Fruit fly (Drosophila melanogaster): ENCODE data around the gene Doc3.

Doc3 gene

DNA sequence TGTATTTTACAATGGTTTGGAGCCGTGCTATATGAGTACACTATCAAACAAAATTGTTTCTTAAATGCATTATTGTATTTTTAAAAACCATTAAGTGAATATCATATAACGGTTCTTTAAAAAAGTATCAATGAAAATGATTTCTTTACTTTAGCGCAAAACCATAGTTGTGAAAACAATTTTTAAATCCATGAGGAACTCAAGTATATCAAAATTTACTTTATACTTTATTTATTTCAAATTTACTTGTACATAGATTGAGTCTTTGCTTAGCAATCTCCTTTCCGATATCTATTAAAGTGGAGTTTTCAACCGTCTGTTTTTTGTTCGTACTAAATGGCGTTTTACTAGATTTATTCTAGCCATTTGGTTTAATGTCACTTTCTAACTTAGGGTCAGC is 42.1 kb downstream of the Doc3 start, which contains the start of gene Argk2:
Gene Argk2, plus strand, starts transcription at position 378 of the 400 bp plus-strand sequence.
- peak; percentile 82 for TF ChIP-seq Myc (optimal IDR thresholded peaks at IDR 0.05)
- no peak for TF ChIP-seq Rel (GFP tag; optimal IDR thresholded peaks at IDR 0.05)
- TF ChIP-seq Rel (tag; optimal IDR thresholded peaks at IDR 0.05), result no peak
- TF ChIP-seq HLH106 (tag; optimal IDR thresholded peaks at IDR 0.05), result peak; percentile 28
- TF ChIP-seq Vsx2 (GFP tag; optimal IDR thresholded peaks at IDR 0.05; ENCODE audit: partially characterized antibody), result no peak
- no peak for TF ChIP-seq Mio (GFP tag; optimal IDR thresholded peaks at IDR 0.05)
- no peak for TF ChIP-seq Dfd (GFP tag; optimal IDR thresholded peaks at IDR 0.05)
- no peak for TF ChIP-seq rgr (GFP tag; optimal IDR thresholded peaks at IDR 0.05)
- no peak for TF ChIP-seq CG32264 (GFP tag; optimal IDR thresholded peaks at IDR 0.05)
- no peak for TF ChIP-seq ey (GFP tag; optimal IDR thresholded peaks at IDR 0.05)
- no peak for TF ChIP-seq Hr83 (GFP tag; optimal IDR thresholded peaks at IDR 0.05; ENCODE audit: poor library complexity, severe bottlenecking)
- TF ChIP-seq tai (GFP tag; optimal IDR thresholded peaks at IDR 0.05), result no peak
- TF ChIP-seq h (GFP tag; optimal IDR thresholded peaks at IDR 0.05), result no peak
- TF ChIP-seq Sp1 (GFP tag; optimal IDR thresholded peaks at IDR 0.05), result no peak
- TF ChIP-seq foxo (GFP tag; optimal IDR thresholded peaks at IDR 0.05), result no peak

dm6 chr3L:9050447-9051069 is 45.6 kb downstream of the Doc3 start:
- TF ChIP-seq usp (GFP tag; optimal IDR thresholded peaks at IDR 0.05), result no peak
- no peak for TF ChIP-seq psq (GFP tag; optimal IDR thresholded peaks at IDR 0.05)
- TF ChIP-seq brk (GFP tag; optimal IDR thresholded peaks at IDR 0.05), result no peak

DNA sequence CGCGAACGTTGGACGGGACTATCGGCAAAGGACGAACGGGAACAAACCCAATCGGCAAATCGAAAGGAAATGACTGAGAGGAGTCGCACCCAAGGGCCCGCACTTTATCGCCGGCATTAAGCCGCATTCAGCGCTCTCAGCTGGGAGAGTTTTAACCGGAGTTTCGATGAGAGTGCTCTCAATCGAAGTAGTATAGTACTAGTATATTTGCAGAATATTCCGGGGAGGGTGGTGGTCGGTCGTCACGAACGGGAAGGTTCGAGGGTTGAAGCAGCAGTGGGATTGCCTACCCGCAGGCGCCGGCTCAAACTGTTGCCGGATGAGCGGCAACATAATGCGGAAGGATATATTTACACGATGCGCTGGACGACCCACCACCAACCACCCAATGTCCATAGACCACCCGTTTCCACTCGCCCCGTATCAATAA is 46.8 kb downstream of the Doc3 start:
- TF ChIP-seq dsf (GFP tag; optimal IDR thresholded peaks at IDR 0.05; ENCODE audit: borderline replicate concordance) (no peak), psq (GFP tag; optimal IDR thresholded peaks at IDR 0.05) (no peak), sage (GFP tag; optimal IDR thresholded peaks at IDR 0.05) (no peak), CG32264 (GFP tag; optimal IDR thresholded peaks at IDR 0.05) (no peak), GATAd (GFP tag; optimal IDR thresholded peaks at IDR 0.05) (no peak), Dfd (GFP tag; optimal IDR thresholded peaks at IDR 0.05) (no peak)

DNA sequence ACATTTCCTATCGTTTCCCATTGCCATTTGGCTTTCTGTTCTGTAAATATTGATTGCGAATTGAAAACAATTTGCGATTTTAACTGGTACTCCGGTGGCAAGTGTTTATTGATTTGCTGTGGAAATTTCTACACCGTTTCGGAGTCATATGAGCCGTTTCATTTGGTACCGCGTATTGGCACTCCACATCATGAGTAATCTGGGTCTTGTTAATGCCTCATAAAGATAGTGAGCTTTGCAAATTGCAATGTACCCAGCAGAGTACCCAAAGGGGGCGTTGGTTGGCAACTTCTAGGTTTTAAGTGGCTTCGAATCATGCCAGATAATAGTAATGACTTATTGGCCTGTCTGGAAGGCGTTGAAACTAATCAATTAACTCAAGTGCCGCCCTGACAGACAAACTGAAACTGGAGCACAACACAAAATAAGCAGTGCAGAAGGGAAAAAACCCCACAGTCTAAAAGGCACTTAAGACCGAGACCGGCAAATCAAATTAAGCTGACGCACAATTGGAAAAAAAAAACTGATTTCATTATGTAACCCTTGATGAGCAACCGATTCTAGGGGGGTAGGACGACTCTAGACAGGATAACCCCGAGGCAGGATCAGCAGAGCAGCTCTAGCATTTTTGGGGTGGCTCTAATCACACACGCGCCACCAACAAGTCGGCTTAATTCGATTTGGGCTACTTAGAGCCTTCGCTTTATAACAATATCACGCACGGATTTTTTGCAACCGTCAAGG is 48.0 kb downstream of the Doc3 start:
- TF ChIP-seq fru (GFP tag; optimal IDR thresholded peaks at IDR 0.05) (no peak), Abd-B (GFP tag; optimal IDR thresholded peaks at IDR 0.05) (no peak), Dfd (GFP tag; optimal IDR thresholded peaks at IDR 0.05) (no peak), jim (GFP tag; optimal IDR thresholded peaks at IDR 0.05) (no peak), Dif (GFP tag; optimal IDR thresholded peaks at IDR 0.05; ENCODE audit: partially characterized antibody) (no peak), foxo (GFP tag; optimal IDR thresholded peaks at IDR 0.05) (no peak), sv (GFP tag; optimal IDR thresholded peaks at IDR 0.05) (no peak), CG32264 (GFP tag; optimal IDR thresholded peaks at IDR 0.05) (no peak), Myc (optimal IDR thresholded peaks at IDR 0.05) (no peak), lola (GFP tag; optimal IDR thresholded peaks at IDR 0.05) (no peak), HLH106 (tag; optimal IDR thresholded peaks at IDR 0.05) (no peak), dl (GFP tag; optimal IDR thresholded peaks at IDR 0.05; ENCODE audit: insufficient read depth in 1 of 2, partially characterized antibody in 2 of 2) (no peak), CrebA (GFP tag; optimal IDR thresholded peaks at IDR 0.05; ENCODE audit: borderline replicate concordance) (no peak), h (GFP tag; optimal IDR thresholded peaks at IDR 0.05) (no peak), CG9705 (GFP tag; optimal IDR thresholded peaks at IDR 0.05) (no peak), Mio (GFP tag; optimal IDR thresholded peaks at IDR 0.05) (no peak), dmrt93B (GFP tag; optimal IDR thresholded peaks at IDR 0.05) (no peak), br (GFP tag; optimal IDR thresholded peaks at IDR 0.05) (no peak), tai (GFP tag; optimal IDR thresholded peaks at IDR 0.05) (no peak), usp (GFP tag; optimal IDR thresholded peaks at IDR 0.05) (no peak)
